Fruit fly (Drosophila melanogaster) whole organism, embryonic: ENCODE results near the gene CG15213.
A peak's percentile ranks its signal among the peaks of the same experiment; 100 is the strongest.

Experiments
- Atf3 ChIP-seq: fragments of 200-800 bp; sonication (Bioruptor generic); optimal IDR thresholded peaks from 3 replicates; lab custom pipeline; 2016; ENCODE audit warnings: missing biosample characterization, missing genetic modification characterization
- Atf6 ChIP-seq: fragments of 200-800 bp; sonication (Bioruptor generic); IDR thresholded peaks from 2 replicates; pipeline ENCODE4 v1.3.6; 2022; ENCODE audit warnings: missing biosample characterization, missing genetic modification characterization
- B-H2 ChIP-seq: fragments of 200-800 bp; sonication (Bioruptor generic); optimal IDR thresholded peaks from 2 replicates; lab custom pipeline; 2018; ENCODE audit warnings: missing biosample characterization, mild to moderate bottlenecking, missing genetic modification characterization
- BEAF-32 ChIP-seq: fragments of 200-800 bp; sonication (Bioruptor generic); optimal IDR thresholded peaks from 3 replicates; lab custom pipeline; 2017; ENCODE audit warnings: missing biosample characterization, missing genetic modification characterization, mild to moderate bottlenecking, moderate library complexity, missing genetic modification reagents
- Blimp-1 ChIP-seq: fragments of 200-800 bp; sonication (Bioruptor generic); optimal IDR thresholded peaks from 3 replicates; lab custom pipeline; 2018; ENCODE audit warnings: missing biosample characterization, missing genetic modification characterization, mild to moderate bottlenecking, moderate library complexity, missing genetic modification reagents
- CG10209 ChIP-seq: fragments of 200-800 bp; sonication (Bioruptor generic); optimal IDR thresholded peaks from 3 replicates; lab custom pipeline; 2017; ENCODE audit warnings: missing biosample characterization, mild to moderate bottlenecking, missing genetic modification characterization, missing genetic modification reagents
- CG10979 ChIP-seq: fragments of 200-800 bp; sonication (Bioruptor generic); optimal IDR thresholded peaks from 2 replicates; lab custom pipeline; 2018; ENCODE audit warnings: missing biosample characterization, mild to moderate bottlenecking, missing genetic modification characterization, moderate library complexity
- CG11723 ChIP-seq: fragments of 200-800 bp; sonication (Bioruptor generic); optimal IDR thresholded peaks from 2 replicates; lab custom pipeline; 2017; ENCODE audit warnings: missing biosample characterization, mild to moderate bottlenecking, missing genetic modification characterization
- CG17359 ChIP-seq: fragments of 200-800 bp; sonication (Bioruptor generic); optimal IDR thresholded peaks from 3 replicates; lab custom pipeline; 2018; ENCODE audit warnings: missing biosample characterization, mild to moderate bottlenecking, missing genetic modification characterization, moderate library complexity
- CG17385 ChIP-seq: fragments of 200-800 bp; sonication (Bioruptor generic); optimal IDR thresholded peaks from 3 replicates; lab custom pipeline; 2018; ENCODE audit warnings: missing biosample characterization, mild to moderate bottlenecking, missing genetic modification characterization
- CG17829 ChIP-seq: fragments of 200-800 bp; optimal IDR thresholded peaks from 2 replicates; lab custom pipeline; 2019; ENCODE audit warnings: missing biosample characterization, mild to moderate bottlenecking, missing genetic modification characterization, moderate library complexity
- CG18599 ChIP-seq: fragments of 200-800 bp; sonication (Bioruptor generic); optimal IDR thresholded peaks from 3 replicates; lab custom pipeline; 2017; ENCODE audit warnings: missing biosample characterization, missing genetic modification characterization, mild to moderate bottlenecking, moderate library complexity, missing genetic modification reagents
- CG31224 ChIP-seq: fragments of 200-800 bp; sonication (Bioruptor generic); IDR thresholded peaks from 2 replicates; pipeline ENCODE4 v1.3.6; 2022; ENCODE audit warnings: missing biosample characterization, missing genetic modification characterization
- CG33213 ChIP-seq: fragments of 200-800 bp; sonication (Bioruptor generic); optimal IDR thresholded peaks from 3 replicates; lab custom pipeline; 2016; ENCODE audit warnings: missing biosample characterization, missing genetic modification characterization
- CG33557 ChIP-seq: fragments of 200-800 bp; sonication (Bioruptor generic); optimal IDR thresholded peaks from 2 replicates; lab custom pipeline; 2019; ENCODE audit warnings: missing biosample characterization, mild to moderate bottlenecking, missing genetic modification characterization, moderate library complexity
- CG4730 ChIP-seq: fragments of 200-800 bp; sonication (Bioruptor generic); IDR thresholded peaks from 2 replicates; pipeline ENCODE4 v1.3.6; 2022; ENCODE audit warnings: missing biosample characterization, missing genetic modification characterization
- CG8281 ChIP-seq: fragments of 200-800 bp; sonication (Bioruptor generic); optimal IDR thresholded peaks from 2 replicates; lab custom pipeline; 2018; ENCODE audit warnings: missing biosample characterization, mild to moderate bottlenecking, missing genetic modification characterization, moderate library complexity
- CG8478 ChIP-seq: fragments of >200 bp; optimal IDR thresholded peaks from 2 replicates; lab custom pipeline; 2018
- CG9437 ChIP-seq: fragments of 200-800 bp; sonication (Bioruptor generic); optimal IDR thresholded peaks from 2 replicates; lab custom pipeline; 2018; ENCODE audit warnings: missing biosample characterization, mild to moderate bottlenecking, missing genetic modification characterization
- CG9727 ChIP-seq: fragments of 200-800 bp; sonication (Bioruptor generic); optimal IDR thresholded peaks from 3 replicates; lab custom pipeline; 2017; ENCODE audit warnings: missing biosample characterization, mild to moderate bottlenecking, missing genetic modification characterization
- Dfd ChIP-seq, 2 experiments: fragments of >200 bp; optimal IDR thresholded peaks; 2 replicates each; lab custom pipeline; 2017; ENCODE audit warnings: missing biosample characterization in 2 of 2, missing genetic modification characterization in 2 of 2
- Ets97D ChIP-seq: fragments of 200-800 bp; sonication (Bioruptor generic); optimal IDR thresholded peaks from 3 replicates; lab custom pipeline; 2016; ENCODE audit warnings: missing biosample characterization, missing genetic modification characterization
- Fer1 ChIP-seq: fragments of 200-800 bp; sonication (Bioruptor generic); optimal IDR thresholded peaks from 2 replicates; lab custom pipeline; 2017; ENCODE audit warnings: missing biosample characterization, mild to moderate bottlenecking, missing genetic modification characterization
- Jarid2 ChIP-seq: fragments of 200-800 bp; sonication (Bioruptor generic); optimal IDR thresholded peaks from 3 replicates; lab custom pipeline; 2017; ENCODE audit warnings: mild to moderate bottlenecking, missing biosample characterization, missing genetic modification reagents, missing genetic modification characterization
- Mes4 ChIP-seq: fragments of 200-800 bp; sonication (Bioruptor generic); optimal IDR thresholded peaks from 2 replicates; lab custom pipeline; 2016; ENCODE audit warnings: missing biosample characterization, missing genetic modification characterization
- Sox102F ChIP-seq: fragments of 200-800 bp; sonication (Bioruptor generic); optimal IDR thresholded peaks from 2 replicates; lab custom pipeline; 2018; ENCODE audit warnings: missing biosample characterization, mild to moderate bottlenecking, missing genetic modification characterization, moderate library complexity
- Stat92E ChIP-seq, 3 experiments: fragments of >200 bp in 2 of 3; fragments of 200-800 bp in 1 of 3; sonication (Bioruptor generic) in 1 of 3; optimal IDR thresholded peaks; 2 replicates each; lab custom pipeline; 2017 to 2019; ENCODE audit warnings: missing biosample characterization in 3 of 3, missing genetic modification characterization in 3 of 3, mild to moderate bottlenecking in 1 of 3, moderate library complexity in 1 of 3
- Vsx1 ChIP-seq: fragments of 200-800 bp; sonication (Bioruptor generic); optimal IDR thresholded peaks from 2 replicates; lab custom pipeline; 2017; ENCODE audit warnings: missing biosample characterization, mild to moderate bottlenecking, missing genetic modification characterization, missing genetic modification reagents
- Xbp1 ChIP-seq: fragments of 200-800 bp; sonication (Bioruptor generic); optimal IDR thresholded peaks from 3 replicates; lab custom pipeline; 2016; ENCODE audit warnings: missing biosample characterization, mild to moderate bottlenecking, missing genetic modification characterization
- abd-A ChIP-seq: fragments of 200-800 bp; sonication (Bioruptor generic); optimal IDR thresholded peaks from 3 replicates; lab custom pipeline; 2019; ENCODE audit warnings: missing biosample characterization, mild to moderate bottlenecking, missing genetic modification characterization, moderate library complexity
- al ChIP-seq: fragments of 200-800 bp; sonication (Bioruptor generic); IDR thresholded peaks from 2 replicates; pipeline ENCODE4 v1.3.6; 2022; ENCODE audit warnings: missing biosample characterization, missing genetic modification characterization
- amos ChIP-seq: fragments of 200-800 bp; sonication (Bioruptor generic); IDR thresholded peaks from 2 replicates; pipeline ENCODE4 v1.3.6; 2022; ENCODE audit warnings: missing biosample characterization, missing genetic modification characterization; ENCODE audit not compliant: partially characterized antibody
- bowl ChIP-seq: fragments of 200-800 bp; sonication (Bioruptor generic); IDR thresholded peaks from 2 replicates; pipeline ENCODE4 v1.3.6; 2022; ENCODE audit warnings: missing biosample characterization, missing genetic modification characterization
- bsh ChIP-seq, 2 experiments: fragments of 200-800 bp; sonication (Bioruptor generic); optimal IDR thresholded peaks; 2 replicates each; lab custom pipeline; 2017 to 2018; ENCODE audit warnings: mild to moderate bottlenecking in 2 of 2, missing biosample characterization in 2 of 2, missing genetic modification characterization in 2 of 2, moderate library complexity in 1 of 2
- cato ChIP-seq: fragments of 200-800 bp; sonication (Bioruptor generic); optimal IDR thresholded peaks from 2 replicates; lab custom pipeline; 2016; ENCODE audit warnings: missing biosample characterization, missing genetic modification characterization, borderline replicate concordance
- dmrt11E ChIP-seq: fragments of 200-800 bp; sonication (Bioruptor generic); optimal IDR thresholded peaks from 3 replicates; lab custom pipeline; 2018; ENCODE audit warnings: missing biosample characterization, mild to moderate bottlenecking, missing genetic modification characterization, moderate library complexity
- grau ChIP-seq: fragments of 200-800 bp; optimal IDR thresholded peaks from 3 replicates; lab custom pipeline; 2019; ENCODE audit warnings: missing biosample characterization, mild to moderate bottlenecking, missing genetic modification characterization, moderate library complexity
- gsb ChIP-seq: fragments of 200-800 bp; sonication (Bioruptor generic); IDR thresholded peaks from 2 replicates; pipeline ENCODE4 v1.3.6; 2022; ENCODE audit warnings: missing biosample characterization, missing genetic modification characterization
- jing ChIP-seq: fragments of 200-800 bp; sonication (Bioruptor generic); optimal IDR thresholded peaks from 2 replicates; lab custom pipeline; 2018; ENCODE audit warnings: missing biosample characterization, mild to moderate bottlenecking, missing genetic modification characterization
- kah ChIP-seq: fragments of 200-800 bp; sonication (Bioruptor generic); optimal IDR thresholded peaks from 2 replicates; lab custom pipeline; 2018; ENCODE audit warnings: missing biosample characterization, mild to moderate bottlenecking, missing genetic modification characterization
- knrl ChIP-seq: fragments of 200-800 bp; sonication (Bioruptor generic); IDR thresholded peaks from 3 replicates; pipeline ENCODE4 v1.3.6; 2022; ENCODE audit warnings: missing biosample characterization, missing genetic modification characterization; ENCODE audit not compliant: partially characterized antibody
- lola ChIP-seq, 3 experiments: fragments of >200 bp in 2 of 3; fragments of 200-800 bp in 1 of 3; sonication (Bioruptor generic) in 1 of 3; optimal IDR thresholded peaks; 2 replicates each; lab custom pipeline; 2017 to 2019; ENCODE audit warnings: missing biosample characterization in 3 of 3, missing genetic modification characterization in 3 of 3, mild to moderate bottlenecking in 1 of 3, moderate library complexity in 1 of 3
- mirr ChIP-seq: fragments of 200-800 bp; sonication (Bioruptor generic); optimal IDR thresholded peaks from 3 replicates; lab custom pipeline; 2018; ENCODE audit warnings: missing biosample characterization, mild to moderate bottlenecking, missing genetic modification characterization
- nau ChIP-seq: fragments of 200-800 bp; sonication (Bioruptor generic); optimal IDR thresholded peaks from 3 replicates; lab custom pipeline; 2017; ENCODE audit warnings: missing biosample characterization, mild to moderate bottlenecking, missing genetic modification characterization, missing genetic modification reagents
- sens-2 ChIP-seq: fragments of 200-800 bp; sonication (Bioruptor generic); IDR thresholded peaks from 2 replicates; pipeline ENCODE4 v1.3.6; 2022; ENCODE audit warnings: missing biosample characterization, missing genetic modification characterization
- stc ChIP-seq: fragments of 200-800 bp; sonication (Bioruptor generic); IDR thresholded peaks from 2 replicates; pipeline ENCODE4 v1.3.6; 2022; ENCODE audit warnings: missing biosample characterization, missing genetic modification characterization
- unc-4 ChIP-seq: fragments of 200-800 bp; sonication (Bioruptor generic); IDR thresholded peaks from 2 replicates; pipeline ENCODE4 v1.3.6; 2022; ENCODE audit warnings: missing biosample characterization, missing genetic modification characterization; ENCODE audit not compliant: partially characterized antibody
- unpg ChIP-seq: fragments of 200-800 bp; sonication (Bioruptor generic); optimal IDR thresholded peaks from 3 replicates; lab custom pipeline; 2018; ENCODE audit warnings: missing biosample characterization, mild to moderate bottlenecking, missing genetic modification characterization, moderate library complexity
- zen ChIP-seq: fragments of 200-800 bp; sonication (Bioruptor generic); optimal IDR thresholded peaks from 3 replicates; lab custom pipeline; 2018; ENCODE audit warnings: missing biosample characterization, mild to moderate bottlenecking, missing genetic modification characterization, moderate library complexity

The CG15213 gene

dm6 chr3L:5139312-5139711 is 6.3 kb upstream of the CG15213 start, which contains the start of the genes Tcs5 and CHMP2B (continued):
- TF ChIP-seq nau (GFP tag; lab: Kevin White, UChicago) (peak; percentile 99), Atf3 (GFP tag; lab: Kevin White, UChicago) (peak; percentile 100), bsh (GFP tag; optimal IDR thresholded peaks at IDR 0.05; lab: Kevin White, UChicago) (peak; percentile 99 to 100), Vsx1 (GFP tag; lab: Kevin White, UChicago) (peak; percentile 98), Atf6 (GFP tag; lab: Robert Waterston, UW) (peak; percentile 100), dmrt11E (tag; lab: Kevin White, UChicago) (peak; percentile 100), Jarid2 (GFP tag; lab: Kevin White, UChicago) (peak; percentile 94), CG17359 (tag; lab: Kevin White, UChicago) (peak; percentile 100), lola (GFP tag; optimal IDR thresholded peaks at IDR 0.05; lab: Kevin White, UChicago) (peak in 1 of 3 experiments; percentile 100), al (peak; percentile 100), Sox102F (peak; percentile 100), B-H2 (peak; percentile 100), CG10209 (GFP tag; lab: Kevin White, UChicago) (peak; percentile 100), CG11723 (GFP tag; lab: Kevin White, UChicago) (peak; percentile 100), sens-2 (GFP tag; lab: Robert Waterston, UW) (peak; percentile 100), Blimp-1 (GFP tag; lab: Kevin White, UChicago) (peak; percentile 99), kah (GFP tag; lab: Kevin White, UChicago) (peak; percentile 98), CG17385 (peak; percentile 99), CG9727 (GFP tag; lab: Kevin White, UChicago) (peak; percentile 99), cato (GFP tag; lab: Kevin White, UChicago) (peak; percentile 100), BEAF-32 (peak; percentile 54), unc-4 (GFP tag; lab: Robert Waterston, UW) (no peak), Xbp1 (GFP tag; lab: Kevin White, UChicago) (peak; percentile 100), CG33557 (GFP tag; lab: Kevin White, UChicago) (peak; percentile 99), CG31224 (GFP tag; lab: Robert Waterston, UW) (peak; percentile 99), Dfd (GFP tag; optimal IDR thresholded peaks at IDR 0.05; lab: Kevin White, UChicago) (no peak), jing (GFP tag; lab: Kevin White, UChicago) (peak; percentile 99), CG4730 (GFP tag; lab: Robert Waterston, UW) (peak; percentile 100), stc (GFP tag; lab: Robert Waterston, UW) (peak; percentile 100), Ets97D (GFP tag; lab: Kevin White, UChicago) (peak; percentile 85), gsb (GFP tag; lab: Robert Waterston, UW) (peak; percentile 100), knrl (peak; percentile 54), CG18599 (GFP tag; lab: Kevin White, UChicago) (peak; percentile 100), unpg (peak; percentile 100), grau (peak; percentile 99), zen (peak; percentile 100), Mes4 (GFP tag; lab: Kevin White, UChicago) (peak; percentile 99), Fer1 (GFP tag; lab: Kevin White, UChicago) (peak; percentile 99), CG8478 (lab: Kevin White, UChicago) (no peak), CG8281 (tag; lab: Kevin White, UChicago) (peak; percentile 96), abd-A (tag; lab: Kevin White, UChicago) (no peak), bowl (GFP tag; lab: Robert Waterston, UW) (peak; percentile 99), CG9437 (GFP tag; lab: Kevin White, UChicago) (peak; percentile 96), mirr (GFP tag; lab: Kevin White, UChicago) (peak; percentile 99), CG10979 (tag; lab: Kevin White, UChicago) (peak; percentile 100), CG17829 (tag; lab: Kevin White, UChicago) (peak; percentile 99), amos (GFP tag; lab: Robert Waterston, UW) (no peak; the same call in 1 of the 2 replicates), CG33213 (GFP tag; lab: Kevin White, UChicago) (peak; percentile 100), Stat92E (GFP tag; optimal IDR thresholded peaks at IDR 0.05; lab: Kevin White, UChicago) (peak in 1 of 3 experiments; percentile 24)
